Worm (Caenorhabditis elegans) whole organism, L4/young adult: ENCODE data around the gene phat-6.

ENCODE experiments used
- W03F9.2 ChIP-seq: fragments of 150-350 bp; optimal IDR thresholded peaks from 2 replicates; lab custom pipeline; 2014; ENCODE audit warnings: missing biosample characterization, missing genetic modification characterization
- him-1 ChIP-seq: sonication (generic microtip); optimal IDR thresholded peaks from 2 replicates; lab custom pipeline; 2016; ENCODE audit warnings: missing genotype, missing genetic modification reagents, missing genetic modification characterization, missing compliant biosample characterization

DNA sequence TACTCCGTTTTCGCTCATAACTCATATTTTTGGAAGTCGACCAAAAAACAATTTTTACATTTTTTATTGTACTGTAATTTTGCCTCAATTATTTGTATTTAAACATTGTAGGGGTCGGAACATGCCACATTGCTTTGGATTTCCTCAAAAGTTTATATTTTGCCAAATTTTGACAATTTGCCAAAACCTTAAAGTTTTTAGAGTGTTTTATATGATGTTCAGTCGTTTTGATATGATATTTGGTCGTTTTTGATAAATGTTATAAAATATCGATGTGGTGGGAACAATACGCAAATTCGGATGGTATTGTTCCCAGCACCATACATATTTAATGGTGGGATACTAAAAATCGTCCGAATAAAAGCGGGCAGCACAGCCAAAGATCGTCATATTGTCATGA, 30.1 kb downstream of the phat-6 start, which contains the start of gene T10B10.9:
- TF ChIP-seq him-1 (tag; lab: Kevin White, UChicago), result no peak
- TF ChIP-seq W03F9.2, result no peak
